Fruit fly (Drosophila melanogaster) whole organism, embryonic: ENCODE measurements around the gene CG45544.

ENCODE experiments used
- CG11085 ChIP-seq: fragments of 200-800 bp; sonication (Bioruptor generic); IDR thresholded peaks from 2 replicates; pipeline ENCODE4 v1.3.6; 2022; ENCODE audit warnings: missing biosample characterization, missing genetic modification characterization
- CG14667 ChIP-seq: fragments of 200-800 bp; sonication (Bioruptor generic); IDR thresholded peaks from 2 replicates; pipeline ENCODE4 v1.3.6; 2022; ENCODE audit warnings: missing biosample characterization, missing genetic modification characterization
- CG5245 ChIP-seq: fragments of 200-800 bp; sonication (Bioruptor generic); optimal IDR thresholded peaks from 3 replicates; lab custom pipeline; 2016; ENCODE audit warnings: missing biosample characterization, missing genetic modification characterization
- Dll ChIP-seq: fragments of 200-800 bp; sonication (Bioruptor generic); IDR thresholded peaks from 4 replicates; pipeline ENCODE4 v1.3.6; 2022; ENCODE audit warnings: missing biosample characterization, missing genetic modification characterization; ENCODE audit not compliant: partially characterized antibody
- H15 ChIP-seq: fragments of 200-800 bp; sonication (Bioruptor generic); IDR thresholded peaks from 3 replicates; pipeline ENCODE4 v1.3.6; 2022; ENCODE audit warnings: missing biosample characterization, missing genetic modification characterization
- Hr39 ChIP-seq: fragments of >200 bp; optimal IDR thresholded peaks from 2 replicates; lab custom pipeline; 2017
- luna ChIP-seq: fragments of 200-800 bp; sonication (Bioruptor generic); optimal IDR thresholded peaks from 2 replicates; lab custom pipeline; 2016; ENCODE audit warnings: missing biosample characterization, missing genetic modification characterization
- mirr ChIP-seq: fragments of 200-800 bp; sonication (Bioruptor generic); optimal IDR thresholded peaks from 3 replicates; lab custom pipeline; 2018; ENCODE audit warnings: missing biosample characterization, mild to moderate bottlenecking, missing genetic modification characterization
- unc-4 ChIP-seq: fragments of 200-800 bp; sonication (Bioruptor generic); IDR thresholded peaks from 2 replicates; pipeline ENCODE4 v1.3.6; 2022; ENCODE audit warnings: missing biosample characterization, missing genetic modification characterization; ENCODE audit not compliant: partially characterized antibody

DNA sequence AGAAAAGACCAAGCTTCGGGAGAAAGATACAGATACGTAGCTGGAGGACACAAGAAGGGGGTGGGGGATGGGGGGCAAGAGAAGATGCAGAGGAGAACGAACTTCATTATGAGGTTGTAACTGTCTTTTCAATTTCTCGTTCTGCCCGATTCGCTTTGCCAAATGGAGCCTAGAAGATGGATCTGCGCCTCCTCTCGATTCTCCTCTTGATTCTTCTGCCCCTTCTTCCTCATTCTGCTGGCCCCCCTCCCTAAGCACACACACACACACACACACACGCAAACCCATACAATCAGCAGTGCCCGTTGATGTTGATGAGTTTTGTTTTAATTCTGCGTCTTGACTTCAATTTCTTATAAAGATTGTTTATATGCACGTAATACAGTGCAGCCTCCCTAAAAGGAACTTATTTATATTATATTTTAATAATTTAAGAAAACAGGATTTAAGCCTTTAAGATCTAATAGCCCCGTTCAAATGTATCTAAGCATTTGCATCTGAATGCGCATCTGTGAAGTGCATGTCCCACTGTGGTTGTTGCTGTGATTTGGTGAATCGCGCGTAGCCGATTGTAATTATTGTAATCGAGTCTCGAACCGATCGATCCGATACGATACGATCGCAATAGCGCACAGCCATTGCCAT is 49.2 kb upstream of the CG45544 start:
- TF ChIP-seq luna (GFP tag; lab: Kevin White, UChicago) (no peak), mirr (GFP tag; lab: Kevin White, UChicago) (no peak), CG5245 (GFP tag; lab: Kevin White, UChicago) (peak; percentile 14), Hr39 (lab: Kevin White, UChicago) (no peak), unc-4 (GFP tag; lab: Robert Waterston, UW) (no peak), H15 (peak; percentile 66; the same call in 1 of the 3 replicates), CG11085 (GFP tag; lab: Robert Waterston, UW) (peak; percentile 63), Dll (GFP tag; lab: Robert Waterston, UW) (no peak), CG14667 (peak; percentile 75)
